Fruit fly (Drosophila melanogaster) whole organism, embryonic: ENCODE measurements around the gene Polr3I.

Source experiments
- ATbp ChIP-seq: fragments of 200-800 bp; sonication (Bioruptor generic); optimal IDR thresholded peaks from 2 replicates; lab custom pipeline; 2017; ENCODE audit warnings: missing biosample characterization, mild to moderate bottlenecking, missing genetic modification characterization, missing genetic modification reagents
- Aef1 ChIP-seq: fragments of 200-800 bp; sonication (Bioruptor generic); IDR thresholded peaks from 3 replicates; pipeline ENCODE4 v1.3.6; 2022; ENCODE audit warnings: missing biosample characterization, missing genetic modification characterization
- B-H1 ChIP-seq: fragments of 200-800 bp; sonication (Bioruptor generic); IDR thresholded peaks from 3 replicates; pipeline ENCODE4 v1.3.6; 2022; ENCODE audit warnings: missing biosample characterization, missing genetic modification characterization
- BtbVII ChIP-seq: fragments of 200-800 bp; sonication (Bioruptor generic); optimal IDR thresholded peaks from 3 replicates; lab custom pipeline; 2017; ENCODE audit warnings: missing biosample characterization, mild to moderate bottlenecking, missing genetic modification characterization
- CG12071 ChIP-seq: fragments of 200-800 bp; sonication (Bioruptor generic); optimal IDR thresholded peaks from 3 replicates; lab custom pipeline; 2018; ENCODE audit warnings: missing biosample characterization, mild to moderate bottlenecking, missing genetic modification characterization
- CG12236 ChIP-seq: fragments of 200-800 bp; sonication (Bioruptor generic); optimal IDR thresholded peaks from 2 replicates; lab custom pipeline; 2016; ENCODE audit warnings: missing biosample characterization, missing genetic modification characterization
- CG14014 ChIP-seq: fragments of 200-800 bp; sonication (Bioruptor generic); IDR thresholded peaks from 2 replicates; pipeline ENCODE4 v1.3.6; 2022; ENCODE audit warnings: missing biosample characterization, missing genetic modification characterization
- CG14965 ChIP-seq: fragments of 200-800 bp; sonication (Bioruptor generic); optimal IDR thresholded peaks from 2 replicates; lab custom pipeline; 2016; ENCODE audit warnings: missing biosample characterization, missing genetic modification characterization, borderline replicate concordance
- CG1603 ChIP-seq: fragments of 200-800 bp; sonication (Bioruptor generic); optimal IDR thresholded peaks from 2 replicates; lab custom pipeline; 2019; ENCODE audit warnings: missing biosample characterization, mild to moderate bottlenecking, missing genetic modification characterization, moderate library complexity
- CG17359 ChIP-seq: fragments of 200-800 bp; sonication (Bioruptor generic); optimal IDR thresholded peaks from 3 replicates; lab custom pipeline; 2018; ENCODE audit warnings: missing biosample characterization, mild to moderate bottlenecking, missing genetic modification characterization, moderate library complexity
- CG1792 ChIP-seq: fragments of 200-800 bp; sonication (Bioruptor generic); optimal IDR thresholded peaks from 2 replicates; lab custom pipeline; 2016; ENCODE audit warnings: missing biosample characterization, missing genetic modification characterization
- CG2889 ChIP-seq: fragments of 200-800 bp; sonication (Bioruptor generic); IDR thresholded peaks from 3 replicates; pipeline ENCODE4 v1.3.6; 2022; ENCODE audit warnings: missing biosample characterization, missing genetic modification characterization
- CG3281 ChIP-seq: fragments of 200-800 bp; sonication (Bioruptor generic); optimal IDR thresholded peaks from 3 replicates; lab custom pipeline; 2017; ENCODE audit warnings: missing biosample characterization, mild to moderate bottlenecking, missing genetic modification characterization
- CG3726 ChIP-seq: fragments of 200-800 bp; sonication (Bioruptor generic); IDR thresholded peaks from 3 replicates; pipeline ENCODE4, ENCODE4 v1.3.6; 2022; ENCODE audit warnings: missing biosample characterization, missing genetic modification characterization
- CG6791 ChIP-seq: fragments of 200-800 bp; sonication (Bioruptor generic); IDR thresholded peaks from 3 replicates; pipeline ENCODE4 v1.3.6; 2022; ENCODE audit warnings: missing biosample characterization, missing genetic modification characterization; ENCODE audit not compliant: partially characterized antibody
- CG7357 ChIP-seq: fragments of 200-800 bp; sonication (Bioruptor generic); IDR thresholded peaks from 3 replicates; pipeline ENCODE4 v1.3.6; 2022; ENCODE audit warnings: missing biosample characterization, missing genetic modification characterization
- CHES-1-like ChIP-seq: fragments of 200-800 bp; sonication (Bioruptor generic); optimal IDR thresholded peaks from 2 replicates; lab custom pipeline; 2016; ENCODE audit warnings: missing biosample characterization, missing genetic modification characterization
- Doc2 ChIP-seq: fragments of 200-800 bp; sonication (Bioruptor generic); IDR thresholded peaks from 2 replicates; pipeline ENCODE4 v1.3.6; 2022; ENCODE audit warnings: missing biosample characterization, missing genetic modification characterization
- Fer1 ChIP-seq: fragments of 200-800 bp; sonication (Bioruptor generic); optimal IDR thresholded peaks from 2 replicates; lab custom pipeline; 2017; ENCODE audit warnings: missing biosample characterization, mild to moderate bottlenecking, missing genetic modification characterization
- H15 ChIP-seq: fragments of 200-800 bp; sonication (Bioruptor generic); IDR thresholded peaks from 3 replicates; pipeline ENCODE4 v1.3.6; 2022; ENCODE audit warnings: missing biosample characterization, missing genetic modification characterization
- Lpt ChIP-seq: fragments of >200 bp; optimal IDR thresholded peaks from 2 replicates; lab custom pipeline; 2018; ENCODE audit warnings: missing biosample characterization, missing genetic modification characterization
- Med ChIP-seq: fragments of 200-800 bp; sonication (Bioruptor generic); peaks from one replicate; lab custom pipeline; 2016; ENCODE audit warnings: missing biosample characterization, missing genetic modification characterization, mild to moderate bottlenecking, inconsistent platforms, moderate library complexity
- Mes4 ChIP-seq: fragments of 200-800 bp; sonication (Bioruptor generic); optimal IDR thresholded peaks from 2 replicates; lab custom pipeline; 2016; ENCODE audit warnings: missing biosample characterization, missing genetic modification characterization
- Nf-YA ChIP-seq: fragments of 200-800 bp; sonication (Bioruptor generic); IDR thresholded peaks from 2 replicates; pipeline ENCODE4 v1.3.6; 2022; ENCODE audit warnings: missing biosample characterization, missing genetic modification characterization
- Rx ChIP-seq: fragments of 200-800 bp; sonication (Bioruptor generic); IDR thresholded peaks from 2 replicates; pipeline ENCODE4 v1.3.6; 2022; ENCODE audit warnings: missing biosample characterization, missing genetic modification characterization
- Spps ChIP-seq: fragments of 200-800 bp; sonication (Bioruptor generic); optimal IDR thresholded peaks from 2 replicates; lab custom pipeline; 2018; ENCODE audit warnings: missing biosample characterization, mild to moderate bottlenecking, missing genetic modification characterization
- ab ChIP-seq: fragments of 200-800 bp; sonication (Bioruptor generic); optimal IDR thresholded peaks from 2 replicates; lab custom pipeline; 2016; ENCODE audit warnings: missing biosample characterization, missing genetic modification characterization
- abd-A ChIP-seq: fragments of 200-800 bp; sonication (Bioruptor generic); optimal IDR thresholded peaks from 3 replicates; lab custom pipeline; 2019; ENCODE audit warnings: missing biosample characterization, mild to moderate bottlenecking, missing genetic modification characterization, moderate library complexity
- ato ChIP-seq: fragments of 200-800 bp; sonication (Bioruptor generic); IDR thresholded peaks from 2 replicates; pipeline ENCODE4 v1.3.6; 2022; ENCODE audit warnings: missing biosample characterization, missing genetic modification characterization; ENCODE audit not compliant: partially characterized antibody
- bsh ChIP-seq, 2 experiments: fragments of 200-800 bp; sonication (Bioruptor generic); optimal IDR thresholded peaks; 2 replicates each; lab custom pipeline; 2017 to 2018; ENCODE audit warnings: mild to moderate bottlenecking in 2 of 2, missing biosample characterization in 2 of 2, missing genetic modification characterization in 2 of 2, moderate library complexity in 1 of 2
- chif ChIP-seq, 2 experiments: fragments of 200-800 bp; sonication (Bioruptor generic); optimal IDR thresholded peaks; 3 replicates each; lab custom pipeline; 2016; ENCODE audit warnings: missing biosample characterization in 2 of 2, missing genetic modification characterization in 2 of 2
- gfzf ChIP-seq: fragments of 200-800 bp; sonication (Bioruptor generic); optimal IDR thresholded peaks from 2 replicates; lab custom pipeline; 2016; ENCODE audit warnings: missing biosample characterization, mild to moderate bottlenecking, missing genetic modification characterization, moderate library complexity
- hth ChIP-seq: fragments of >200 bp; optimal IDR thresholded peaks from 2 replicates; lab custom pipeline; 2017; ENCODE audit warnings: inconsistent platforms
- ind ChIP-seq: fragments of 200-800 bp; sonication (Bioruptor generic); optimal IDR thresholded peaks from 3 replicates; lab custom pipeline; 2016; ENCODE audit warnings: missing biosample characterization, missing genetic modification characterization
- lab ChIP-seq: fragments of 200-800 bp; sonication (Bioruptor generic); optimal IDR thresholded peaks from 3 replicates; lab custom pipeline; 2017; ENCODE audit warnings: missing biosample characterization, missing genetic modification characterization, mild to moderate bottlenecking, moderate library complexity, missing genetic modification reagents
- nom ChIP-seq: fragments of 200-800 bp; sonication (Bioruptor generic); optimal IDR thresholded peaks from 2 replicates; lab custom pipeline; 2017; ENCODE audit warnings: missing biosample characterization, missing genetic modification characterization, mild to moderate bottlenecking, moderate library complexity, missing genetic modification reagents
- otp ChIP-seq: fragments of 200-800 bp; sonication (Bioruptor generic); IDR thresholded peaks from 3 replicates; pipeline ENCODE4, ENCODE4 v1.3.6; 2022; ENCODE audit warnings: missing biosample characterization, missing genetic modification characterization
- pita ChIP-seq: fragments of 200-800 bp; sonication (Bioruptor generic); optimal IDR thresholded peaks from 2 replicates; lab custom pipeline; 2017; ENCODE audit warnings: missing biosample characterization, mild to moderate bottlenecking, missing genetic modification characterization
- toy ChIP-seq: fragments of 200-800 bp; sonication (Bioruptor generic); IDR thresholded peaks from 2 replicates; pipeline ENCODE4 v1.3.6; 2022; ENCODE audit warnings: missing biosample characterization, missing genetic modification characterization
- unpg ChIP-seq: fragments of 200-800 bp; sonication (Bioruptor generic); optimal IDR thresholded peaks from 3 replicates; lab custom pipeline; 2018; ENCODE audit warnings: missing biosample characterization, mild to moderate bottlenecking, missing genetic modification characterization, moderate library complexity
- vvl ChIP-seq: fragments of 200-800 bp; sonication (Bioruptor generic); IDR thresholded peaks from 2 replicates; pipeline ENCODE4 v1.3.6; 2022; ENCODE audit warnings: missing biosample characterization, missing genetic modification characterization
- wek ChIP-seq: fragments of 200-800 bp; sonication (Bioruptor generic); optimal IDR thresholded peaks from 3 replicates; lab custom pipeline; 2018; ENCODE audit warnings: missing biosample characterization, mild to moderate bottlenecking, missing genetic modification characterization, moderate library complexity

Gene Polr3I

dm6 chrX:16890599-16890998, 6.2 kb downstream of the Polr3I start (continued):
- no peak for TF ChIP-seq wek
- no peak for TF ChIP-seq vvl (GFP tag; lab: Robert Waterston, UW)
- no peak for TF ChIP-seq Rx
- TF ChIP-seq unpg (GFP tag; lab: Kevin White, UChicago), result peak; percentile 28
- TF ChIP-seq B-H1 (GFP tag; lab: Robert Waterston, UW), result no peak
- TF ChIP-seq CG3281 (GFP tag; lab: Kevin White, UChicago), result peak; percentile 45
- TF ChIP-seq CG1603, result no peak
- no peak for TF ChIP-seq CG2889
- no peak for TF ChIP-seq pita (GFP tag; lab: Kevin White, UChicago)
- TF ChIP-seq hth (lab: Kevin White, UChicago), result no peak
- TF ChIP-seq CG7357 (GFP tag; lab: Robert Waterston, UW), result no peak
- peak; percentile 46 for TF ChIP-seq Fer1 (GFP tag; lab: Kevin White, UChicago)
- TF ChIP-seq Spps, result no peak
- TF ChIP-seq CG17359, result no peak
- no peak for TF ChIP-seq H15 (GFP tag; lab: Robert Waterston, UW)
- peak; percentile 24 for TF ChIP-seq BtbVII (GFP tag; lab: Kevin White, UChicago)
- TF ChIP-seq Nf-YA (GFP tag; lab: Robert Waterston, UW), result no peak
- no peak for TF ChIP-seq CHES-1-like (GFP tag; lab: Kevin White, UChicago)
- no peak for TF ChIP-seq nom
- no peak for TF ChIP-seq CG1792
- TF ChIP-seq gfzf (GFP tag; lab: Kevin White, UChicago), result no peak
- no peak for TF ChIP-seq abd-A (tag; lab: Kevin White, UChicago)
- TF ChIP-seq ind (GFP tag; lab: Kevin White, UChicago), result no peak
- TF ChIP-seq CG6791 (GFP tag; lab: Robert Waterston, UW), result no peak
- TF ChIP-seq CG3726 (GFP tag; lab: Robert Waterston, UW), result no peak
- no peak for TF ChIP-seq Mes4 (GFP tag; lab: Kevin White, UChicago)
- TF ChIP-seq chif (GFP tag; optimal IDR thresholded peaks at IDR 0.05; lab: Kevin White, UChicago), result no peak
- no peak for TF ChIP-seq ato (GFP tag; lab: Robert Waterston, UW)
- TF ChIP-seq Aef1 (GFP tag; lab: Robert Waterston, UW), result no peak
- TF ChIP-seq ATbp (GFP tag; lab: Kevin White, UChicago), result peak; percentile 35
- TF ChIP-seq lab (GFP tag; lab: Kevin White, UChicago), result no peak
- no peak for TF ChIP-seq toy
- no peak for TF ChIP-seq otp (GFP tag; lab: Robert Waterston, UW)
- TF ChIP-seq CG14965, result no peak
- TF ChIP-seq Lpt (GFP tag; lab: Kevin White, UChicago), result no peak
- no peak for TF ChIP-seq ab (GFP tag; lab: Kevin White, UChicago)

DNA sequence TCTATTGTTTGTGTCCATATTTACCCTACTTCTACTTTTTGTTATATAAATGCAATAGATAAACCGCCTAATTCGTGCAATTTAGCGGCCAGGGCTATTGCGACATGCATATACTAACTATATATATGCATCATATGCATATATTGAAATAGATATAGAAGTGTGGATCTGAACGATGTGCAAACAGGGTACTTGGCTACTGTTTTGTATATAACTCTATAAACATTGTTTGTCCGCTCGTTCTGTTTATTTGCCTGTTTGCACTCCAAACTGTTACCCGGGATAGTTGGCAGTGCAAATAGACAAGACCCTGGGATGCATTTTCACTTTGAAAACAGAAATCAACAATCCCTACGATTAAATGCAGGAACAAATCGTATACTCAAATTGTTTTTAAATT, 8.7 kb downstream of the Polr3I start:
- TF ChIP-seq CG12236 (GFP tag; lab: Kevin White, UChicago) (no peak), Med (GFP tag; lab: Kevin White, UChicago) (peak; percentile 28)

DNA sequence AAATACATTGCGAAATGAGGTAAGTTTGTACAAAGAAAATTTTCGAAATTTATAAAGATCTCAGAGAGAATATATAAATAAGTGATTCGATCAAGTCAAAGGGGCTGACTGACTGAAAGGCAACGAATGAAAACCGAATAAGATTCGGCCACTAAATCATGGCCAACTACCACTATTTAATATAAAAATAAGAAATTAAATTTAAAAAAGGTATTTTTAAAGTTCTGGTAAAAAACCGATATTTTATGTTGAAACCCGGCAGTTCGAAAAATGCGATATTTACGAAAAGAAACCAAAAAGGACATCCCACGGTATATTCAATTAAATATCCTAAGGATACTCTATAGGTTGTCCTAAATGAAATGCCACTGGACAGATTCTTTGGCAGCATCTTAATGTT, 12.7 kb downstream of the Polr3I start, which contains the start of gene CG33252:
CG33252 (minus strand) TSS at position 101 of the 400 bp plus-strand sequence.
- TF ChIP-seq CG12071 (GFP tag; lab: Kevin White, UChicago) (no peak), bsh (GFP tag; optimal IDR thresholded peaks at IDR 0.05; lab: Kevin White, UChicago) (no peak), Doc2 (GFP tag; lab: Robert Waterston, UW) (no peak), CG14014 (GFP tag; lab: Robert Waterston, UW) (no peak)
